Worm (Caenorhabditis elegans): ENCODE measurements around the gene atrn-1.

Gene atrn-1

ce11 chrX:14715459-14715858 lies 4.1 kb downstream of the atrn-1 start:
- no peak for TF ChIP-seq ceh-22 (tag; optimal IDR thresholded peaks at IDR 0.05)
- no peak for TF ChIP-seq ceh-19 (GFP tag; optimal IDR thresholded peaks at IDR 0.05)
- TF ChIP-seq Y22D7AL.16 (tag; optimal IDR thresholded peaks at IDR 0.05) = no peak
- no peak for TF ChIP-seq unc-42 (tag; optimal IDR thresholded peaks at IDR 0.05)
- TF ChIP-seq K02D7.2 (tag; optimal IDR thresholded peaks at IDR 0.05) = no peak

DNA sequence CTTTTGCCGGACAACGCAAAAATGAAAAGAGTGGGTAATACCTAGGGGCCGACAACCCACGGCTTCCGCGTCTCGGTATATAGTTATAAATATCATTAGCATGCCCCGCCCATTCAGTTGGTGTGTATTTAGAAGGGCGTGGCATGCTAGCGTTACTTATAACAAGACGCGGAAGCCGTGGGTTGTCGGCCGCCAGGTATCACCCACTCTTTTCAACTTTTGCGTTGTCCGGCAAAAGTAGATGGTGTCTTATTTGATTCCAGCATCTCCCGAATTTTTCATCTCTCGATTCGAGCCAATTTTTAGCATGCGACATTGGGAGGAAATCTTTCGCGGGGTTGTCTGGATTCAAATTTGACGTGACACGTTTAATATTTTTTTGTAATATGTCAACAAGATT lies 6.4 kb downstream of the atrn-1 start:
- no peak for TF ChIP-seq nhr-232 (tag; optimal IDR thresholded peaks at IDR 0.05)

- no peak for TF ChIP-seq hlh-8 (tag; optimal IDR thresholded peaks at IDR 0.05)
These were observed 9.7 kb downstream of the atrn-1 start, which contains the start of gene F33C8.2 for ce11 chrX:14721098-14721497. TSS of gene F33C8.2 (plus strand) at chrX:14721398.

- TF ChIP-seq pha-4 (tag; optimal IDR thresholded peaks at IDR 0.05) (no peak), ceh-30 (tag; optimal IDR thresholded peaks at IDR 0.05) (no peak)
These were observed 13.6 kb downstream of the atrn-1 start for ce11 chrX:14724935-14725334.

DNA sequence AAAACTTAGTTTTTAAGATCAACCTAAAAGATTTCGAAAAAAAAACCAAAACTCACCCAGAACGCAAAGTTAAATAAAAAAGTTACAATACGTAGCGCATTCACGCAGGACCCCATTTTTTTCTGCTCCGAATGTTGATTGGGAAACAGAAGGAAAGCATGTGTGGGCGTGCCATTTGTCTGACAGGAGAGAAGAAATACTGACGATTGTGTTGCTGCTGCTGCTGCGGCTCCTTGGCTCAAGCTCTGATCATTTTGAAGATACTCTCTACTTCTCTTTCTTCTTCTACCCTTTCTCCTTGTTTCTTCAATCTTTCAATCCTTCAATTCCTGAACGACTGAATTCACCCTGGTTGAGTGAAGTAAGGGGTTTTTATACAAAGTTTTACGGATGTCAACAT lies 17.9 kb downstream of the atrn-1 start, which contains the start of gene tsp-8:
Gene tsp-8, minus strand, starts transcription at position 185 of the 400 bp plus-strand sequence.
- peak; percentile 6 for TF ChIP-seq ceh-18 (tag; optimal IDR thresholded peaks at IDR 0.05)
- no peak for TF ChIP-seq ahr-1 (tag; optimal IDR thresholded peaks at IDR 0.05)

- no peak for TF ChIP-seq F13H6.1 (tag; optimal IDR thresholded peaks at IDR 0.05)
- peak; percentile 49 for TF ChIP-seq ceh-18 (tag; optimal IDR thresholded peaks at IDR 0.05)
- no peak for TF ChIP-seq T23F11.4 (GFP tag; optimal IDR thresholded peaks at IDR 0.05)
- TF ChIP-seq dmd-4 (tag; optimal IDR thresholded peaks at IDR 0.05; ENCODE audit: borderline replicate concordance) = no peak
These were observed 20.5 kb downstream of the atrn-1 start, which contains the start of gene F33C8.4 for ce11 chrX:14731828-14732331. TSS of gene F33C8.4 (plus strand) at chrX:14732281.

DNA sequence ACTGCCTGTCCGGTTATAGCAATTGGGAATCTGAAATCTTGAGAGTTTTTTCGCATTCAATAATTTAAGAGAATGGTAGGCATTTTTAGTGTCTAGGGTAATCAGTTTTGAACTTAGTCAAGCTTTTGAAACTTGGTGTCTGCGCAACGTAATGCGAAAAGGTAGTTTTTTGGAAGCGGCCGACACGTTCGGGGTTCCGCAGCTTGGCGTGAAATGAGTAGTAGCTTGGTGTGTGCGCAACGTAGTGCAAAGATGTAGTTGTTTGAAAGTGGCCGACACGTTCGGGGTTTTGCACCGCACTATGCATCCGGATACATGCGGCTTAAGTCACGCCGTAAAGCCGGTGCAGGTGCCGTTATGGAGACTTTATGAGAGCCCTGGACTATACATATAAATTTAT lies 24.8 kb downstream of the atrn-1 start:
- TF ChIP-seq dmd-4 (tag; optimal IDR thresholded peaks at IDR 0.05; ENCODE audit: borderline replicate concordance) (no peak), T23F11.4 (GFP tag; optimal IDR thresholded peaks at IDR 0.05) (no peak), K09A11.1 (tag; optimal IDR thresholded peaks at IDR 0.05; ENCODE audit: insufficient read depth) (no peak), che-1 (tag; optimal IDR thresholded peaks at IDR 0.05) (no peak), ttx-3 (tag; optimal IDR thresholded peaks at IDR 0.05) (no peak), syd-9 (tag; optimal IDR thresholded peaks at IDR 0.05) (no peak)

DNA sequence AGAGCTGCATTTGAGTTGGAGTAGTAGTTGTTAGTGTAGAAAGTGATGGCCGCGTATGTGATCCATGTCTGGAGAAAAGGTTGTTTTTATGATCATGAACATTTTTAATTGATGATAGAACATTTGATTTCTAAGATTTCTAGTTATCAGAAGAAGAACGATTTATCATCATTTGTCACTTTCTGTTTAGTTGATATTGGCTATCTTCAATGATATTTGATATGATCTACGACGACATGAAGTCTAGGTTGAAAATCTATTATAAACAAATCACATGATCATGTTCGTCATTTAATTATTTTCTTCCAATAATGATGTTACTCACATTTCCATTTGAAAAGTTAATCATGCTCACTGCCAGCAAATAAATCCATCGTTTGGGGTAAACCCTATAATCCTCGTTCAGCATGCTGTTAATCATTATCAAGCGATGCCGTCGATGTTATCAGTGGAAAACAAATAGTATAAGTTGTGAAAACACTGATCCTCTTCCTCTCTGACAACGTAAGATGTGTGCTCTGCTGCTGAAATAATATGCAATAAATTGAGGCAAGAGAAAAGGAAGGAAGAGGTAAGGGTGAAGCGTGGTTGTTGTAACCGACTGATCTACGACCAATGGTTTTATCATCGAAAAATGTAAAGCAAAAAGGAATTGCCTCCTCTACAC lies 25.7 kb downstream of the atrn-1 start:
- no peak for TF ChIP-seq ceh-31 (tag; optimal IDR thresholded peaks at IDR 0.05)

DNA sequence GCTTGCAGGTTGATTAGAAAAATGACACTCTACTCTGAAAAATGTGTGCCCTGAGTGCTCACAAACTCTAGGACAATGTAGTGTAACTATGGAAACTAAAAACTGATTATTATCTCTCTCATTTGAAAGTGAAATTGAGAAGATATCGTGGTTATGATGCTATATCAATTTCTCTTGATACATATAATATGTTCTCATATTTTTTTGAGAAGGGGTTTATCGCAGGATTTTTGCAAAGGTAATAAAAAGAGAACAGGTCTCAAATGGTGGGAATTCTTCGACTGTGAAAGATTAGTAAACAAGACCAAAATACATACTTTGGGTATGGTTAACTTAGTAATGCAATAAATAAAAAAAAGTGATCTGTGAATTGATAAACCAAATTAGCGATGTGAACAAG lies 26.2 kb downstream of the atrn-1 start:
- TF ChIP-seq ceh-31 (tag; optimal IDR thresholded peaks at IDR 0.05) (no peak), ztf-16 (tag; optimal IDR thresholded peaks at IDR 0.05) (no peak), sox-4 (tag; optimal IDR thresholded peaks at IDR 0.05) (no peak), pha-4 (tag; optimal IDR thresholded peaks at IDR 0.05) (no peak)

ce11 chrX:14739466-14739865 lies 28.1 kb downstream of the atrn-1 start:
- TF ChIP-seq K09A11.1 (tag; optimal IDR thresholded peaks at IDR 0.05; ENCODE audit: insufficient read depth) = no peak
- no peak for TF ChIP-seq lin-11 (tag; optimal IDR thresholded peaks at IDR 0.05)
- no peak for TF ChIP-seq ceh-14 (tag; optimal IDR thresholded peaks at IDR 0.05)
- TF ChIP-seq gmeb-2 (tag; optimal IDR thresholded peaks at IDR 0.05) = no peak
- TF ChIP-seq eyg-1 (tag; optimal IDR thresholded peaks at IDR 0.05) = no peak
- TF ChIP-seq dmd-4 (tag; optimal IDR thresholded peaks at IDR 0.05; ENCODE audit: borderline replicate concordance) = no peak
- TF ChIP-seq pag-3 (tag; optimal IDR thresholded peaks at IDR 0.05; ENCODE audit: borderline replicate concordance) = no peak
- no peak for TF ChIP-seq ceh-30 (tag; optimal IDR thresholded peaks at IDR 0.05)
- TF ChIP-seq C38D4.7 (GFP tag; optimal IDR thresholded peaks at IDR 0.05) = no peak
- no peak for TF ChIP-seq sox-4 (tag; optimal IDR thresholded peaks at IDR 0.05)
- no peak for TF ChIP-seq C08G9.2 (tag; optimal IDR thresholded peaks at IDR 0.05)
- TF ChIP-seq K02D7.2 (tag; optimal IDR thresholded peaks at IDR 0.05) = no peak
- no peak for TF ChIP-seq Y22D7AL.16 (tag; optimal IDR thresholded peaks at IDR 0.05)
- no peak for TF ChIP-seq rnt-1 (tag; optimal IDR thresholded peaks at IDR 0.05)
- TF ChIP-seq fax-1 (tag; optimal IDR thresholded peaks at IDR 0.05) = no peak
- TF ChIP-seq unc-42 (tag; optimal IDR thresholded peaks at IDR 0.05) = no peak
- TF ChIP-seq unc-3 (GFP tag; conservative IDR thresholded peaks at IDR 0.05) = no peak
- no peak for TF ChIP-seq unc-3 (tag; optimal IDR thresholded peaks at IDR 0.05)

Data from whole organism, late embryonic.